Worm (Caenorhabditis elegans): ENCODE results near the gene plst-1.

The plst-1 gene

ce11 chrIV:1289327-1289726, at the start of gene plst-1:
Gene plst-1, plus strand, starts transcription at chrIV:1289627.
- TF ChIP-seq sup-37 (GFP tag; optimal IDR thresholded peaks at IDR 0.05) (no peak), ceh-63 (GFP tag; optimal IDR thresholded peaks at IDR 0.05) (no peak), egl-27 (tag; optimal IDR thresholded peaks at IDR 0.05) (no peak), sox-4 (tag; optimal IDR thresholded peaks at IDR 0.05) (no peak), nhr-71 (tag; optimal IDR thresholded peaks at IDR 0.05) (no peak), nhr-28 (tag; optimal IDR thresholded peaks at IDR 0.05) (no peak), dpl-1 (GFP tag; optimal IDR thresholded peaks at IDR 0.05) (no peak), unc-62 (GFP tag; optimal IDR thresholded peaks at IDR 0.05) (no peak), unc-130 (tag; optimal IDR thresholded peaks at IDR 0.05) (no peak), F16B12.6 (tag; optimal IDR thresholded peaks at IDR 0.05) (no peak), efl-1 (optimal IDR thresholded peaks at IDR 0.05) (no peak), efl-1 (GFP tag; optimal IDR thresholded peaks at IDR 0.05 in 1 of 2) (no peak), fkh-4 (tag; optimal IDR thresholded peaks at IDR 0.05; ENCODE audit: borderline replicate concordance) (no peak), fkh-10 (GFP tag; optimal IDR thresholded peaks at IDR 0.05) (no peak), xbp-1 (tag; optimal IDR thresholded peaks at IDR 0.05) (no peak), rnt-1 (tag; optimal IDR thresholded peaks at IDR 0.05) (no peak), pax-3 (tag; optimal IDR thresholded peaks at IDR 0.05) (no peak), hlh-17 (GFP tag; optimal IDR thresholded peaks at IDR 0.05; ENCODE audit: borderline replicate concordance) (no peak)

- TF ChIP-seq ceh-88 (GFP tag; IDR thresholded peaks at IDR 0.05), result no peak
- TF ChIP-seq nhr-28 (tag; optimal IDR thresholded peaks at IDR 0.05), result no peak
- TF ChIP-seq ceh-82 (tag; optimal IDR thresholded peaks at IDR 0.05), result peak; percentile 36 to 61 (median 42)
- peak; percentile 91 to 95 (median 94) for TF ChIP-seq dpl-1 (GFP tag; optimal IDR thresholded peaks at IDR 0.05)
- no peak for TF ChIP-seq fkh-10 (GFP tag; optimal IDR thresholded peaks at IDR 0.05)
- no peak for TF ChIP-seq vab-15 (tag; optimal IDR thresholded peaks at IDR 0.05)
- peak; percentile 91 to 96 for TF ChIP-seq lin-35 (GFP tag; optimal IDR thresholded peaks at IDR 0.05)
- no peak for TF ChIP-seq pqm-1 (tag; optimal IDR thresholded peaks at IDR 0.05)
- no peak for TF ChIP-seq Y116A8C.19 (tag; optimal IDR thresholded peaks at IDR 0.05; ENCODE audit: borderline replicate concordance)
- no peak for TF ChIP-seq egl-13 (tag; optimal IDR thresholded peaks at IDR 0.05)
- no peak for TF ChIP-seq snpc-4 (tag; optimal IDR thresholded peaks at IDR 0.05)
- no peak for TF ChIP-seq hlh-4 (tag; optimal IDR thresholded peaks at IDR 0.05)
- TF ChIP-seq lir-3 (tag; optimal IDR thresholded peaks at IDR 0.05; ENCODE audit: poor library complexity), result no peak
- no peak for TF ChIP-seq tlp-1 (tag; optimal IDR thresholded peaks at IDR 0.05)
- TF ChIP-seq zip-4 (GFP tag; optimal IDR thresholded peaks at IDR 0.05), result no peak
- no peak for TF ChIP-seq unc-62 (GFP tag; optimal IDR thresholded peaks at IDR 0.05)
- TF ChIP-seq lin-39 (tag; optimal IDR thresholded peaks at IDR 0.05), result no peak
- no peak for TF ChIP-seq nhr-71 (tag; optimal IDR thresholded peaks at IDR 0.05)
- no peak for TF ChIP-seq elt-2 (tag; optimal IDR thresholded peaks at IDR 0.05)
- no peak for TF ChIP-seq hlh-17 (GFP tag; optimal IDR thresholded peaks at IDR 0.05; ENCODE audit: borderline replicate concordance)
- peak; percentile 69 for TF ChIP-seq nhr-85 (tag)
- TF ChIP-seq xbp-1 (tag; optimal IDR thresholded peaks at IDR 0.05), result peak; percentile 50
- TF ChIP-seq fos-1 (tag; optimal IDR thresholded peaks at IDR 0.05), result peak; percentile 9
- TF ChIP-seq sptf-1 (tag; optimal IDR thresholded peaks at IDR 0.05), result no peak
- TF ChIP-seq ceh-90 (tag; optimal IDR thresholded peaks at IDR 0.05), result no peak
- TF ChIP-seq pag-3 (tag; optimal IDR thresholded peaks at IDR 0.05; ENCODE audit: borderline replicate concordance, insufficient read depth), result no peak
- TF ChIP-seq irx-1 (tag; optimal IDR thresholded peaks at IDR 0.05), result peak; percentile 25
- TF ChIP-seq sox-4 (tag; optimal IDR thresholded peaks at IDR 0.05), result no peak
- peak; percentile 6 for TF ChIP-seq dsc-1 (tag; optimal IDR thresholded peaks at IDR 0.05)
- no peak for TF ChIP-seq nhr-47 (tag; optimal IDR thresholded peaks at IDR 0.05)
- peak; percentile 94 to 98 for TF ChIP-seq efl-1 (optimal IDR thresholded peaks at IDR 0.05)
- peak; percentile 95 to 99 for TF ChIP-seq efl-1 (GFP tag; optimal IDR thresholded peaks at IDR 0.05 in 1 of 2)
- TF ChIP-seq isw-1 (GFP tag; IDR thresholded peaks at IDR 0.05), result peak; percentile 24; the same call in 1 of the 2 replicates
- TF ChIP-seq C16A3.4 (tag; optimal IDR thresholded peaks at IDR 0.05), result peak; percentile 46
- TF ChIP-seq nhr-11 (tag; optimal IDR thresholded peaks at IDR 0.05), result no peak
- no peak for TF ChIP-seq sup-37 (GFP tag; optimal IDR thresholded peaks at IDR 0.05)
- TF ChIP-seq alr-1 (tag; optimal IDR thresholded peaks at IDR 0.05; ENCODE audit: borderline replicate concordance), result no peak
- peak; percentile 21 for TF ChIP-seq unc-86 (tag; optimal IDR thresholded peaks at IDR 0.05)
- peak; percentile 78 to 84 for TF ChIP-seq lsy-2 (tag; optimal IDR thresholded peaks at IDR 0.05)
- TF ChIP-seq mdl-1 (tag; optimal IDR thresholded peaks at IDR 0.05), result peak in 1 of 2 experiments; percentile 81
- TF ChIP-seq ceh-63 (GFP tag; optimal IDR thresholded peaks at IDR 0.05), result no peak
- TF ChIP-seq egl-27 (tag; optimal IDR thresholded peaks at IDR 0.05), result no peak
- TF ChIP-seq lin-15B (tag; optimal IDR thresholded peaks at IDR 0.05), result peak; percentile 69
Observed at ce11 chrIV:1239686-1240085, 49.7 kb upstream of the plst-1 start, which contains the start of gene F38A1.8. Gene F38A1.8, minus strand, starts transcription at chrIV:1239852.

Measured in whole organism, L1 larva.